Worm (Caenorhabditis elegans): Measurements from ENCODE around the gene F56B6.6.

ce11 chrX:3506556-3506955, 26.3 kb downstream of the F56B6.6 start:
- no peak for TF ChIP-seq elt-3 (tag; optimal IDR thresholded peaks at IDR 0.05)
- no peak for TF ChIP-seq ZK546.5 (tag; optimal IDR thresholded peaks at IDR 0.05)
- TF ChIP-seq mdl-1 (tag; optimal IDR thresholded peaks at IDR 0.05) = no peak
- TF ChIP-seq nhr-237 (tag; optimal IDR thresholded peaks at IDR 0.05) = no peak
- no peak for TF ChIP-seq snpc-4 (tag; optimal IDR thresholded peaks at IDR 0.05)
- TF ChIP-seq nhr-77 (tag; optimal IDR thresholded peaks at IDR 0.05) = no peak
- no peak for TF ChIP-seq lsy-2 (tag; optimal IDR thresholded peaks at IDR 0.05)
- no peak for TF ChIP-seq skn-1 (tag; optimal IDR thresholded peaks at IDR 0.05)
- no peak for TF ChIP-seq nhr-11 (tag; optimal IDR thresholded peaks at IDR 0.05)
- no peak for TF ChIP-seq nhr-10 (tag; optimal IDR thresholded peaks at IDR 0.05)
- TF ChIP-seq nhr-21 (tag; optimal IDR thresholded peaks at IDR 0.05) = no peak

All from whole organism, L2 larva.